Worm (Caenorhabditis elegans) whole organism, L4 larva: ENCODE results near the gene D1005.6.
A peak's percentile ranks its signal among the peaks of the same experiment; 100 is the strongest.

Source experiments
- D1046.2 ChIP-seq: fragments of 200-800 bp; sonication (Bioruptor generic); IDR thresholded peaks from 2 replicates; pipeline ENCODE4 v1.3.6; 2022; ENCODE audit warnings: missing genetic modification characterization, missing compliant biosample characterization
- F10B5.3 ChIP-seq: sonication (generic microtip); optimal IDR thresholded peaks from 2 replicates; lab custom pipeline; 2016; ENCODE audit warnings: mild to moderate bottlenecking, missing genetic modification characterization, missing compliant biosample characterization
- F26F4.8 ChIP-seq: fragments of 200-800 bp; sonication (Bioruptor generic); conservative IDR thresholded peaks from 2 replicates; pipeline ENCODE4 v1.3.6; 2022; ENCODE audit warnings: missing genetic modification characterization, missing compliant biosample characterization
- F49E8.2 ChIP-seq: sonication (generic microtip); optimal IDR thresholded peaks from 2 replicates; lab custom pipeline; 2016; ENCODE audit warnings: missing compliant biosample characterization, mild to moderate bottlenecking, missing genetic modification characterization, borderline replicate concordance
- T20F7.1 ChIP-seq: fragments of 200-800 bp; sonication (Bioruptor generic); optimal IDR thresholded peaks from 2 replicates; lab custom pipeline; 2018; ENCODE audit warnings: mild to moderate bottlenecking, missing genetic modification characterization, missing compliant biosample characterization
- T26A8.4 ChIP-seq: fragments of 200-800 bp; sonication (Bioruptor generic); IDR thresholded peaks from 2 replicates; pipeline ENCODE4 v1.3.6; 2022; ENCODE audit warnings: missing genetic modification characterization, missing compliant biosample characterization
- Y75B8A.6 ChIP-seq: fragments of 200-800 bp; sonication (Bioruptor generic); IDR thresholded peaks from 2 replicates; pipeline ENCODE4 v1.3.6; 2022; ENCODE audit warnings: missing genetic modification reagents, missing genetic modification characterization, missing compliant biosample characterization
- aha-1 ChIP-seq: fragments of 150-350 bp; peaks from one replicate; lab custom pipeline; 2014; ENCODE audit warnings: missing biosample characterization, missing genetic modification characterization
- ama-1 ChIP-seq: fragments of 150-350 bp; optimal IDR thresholded peaks from 2 replicates; lab custom pipeline; 2014; ENCODE audit warnings: inconsistent platforms, mixed read lengths
- arid-1 ChIP-seq: fragments of 200-800 bp; sonication (Bioruptor generic); conservative IDR thresholded peaks from 2 replicates; pipeline ENCODE4 v1.3.6; 2022; ENCODE audit warnings: missing genetic modification reagents, missing genetic modification characterization, missing compliant biosample characterization
- attf-4 ChIP-seq: sonication (generic microtip); optimal IDR thresholded peaks from 3 replicates; lab custom pipeline; 2017; ENCODE audit warnings: missing biosample characterization, missing genetic modification characterization
- ceh-28 ChIP-seq: fragments of 150-350 bp; optimal IDR thresholded peaks from 2 replicates; lab custom pipeline; 2014; ENCODE audit warnings: missing biosample characterization, missing genetic modification reagents, missing genetic modification characterization
- daf-16 ChIP-seq, 3 experiments: sonication (generic microtip); optimal IDR thresholded peaks; 2 replicates each; lab custom pipeline; 2016 to 2017; ENCODE audit warnings: missing genetic modification characterization in 3 of 3, missing genetic modification reagents in 3 of 3, mild to moderate bottlenecking in 2 of 3, missing compliant biosample characterization in 2 of 3, missing biosample characterization in 1 of 3, moderate library complexity in 1 of 3
- daf-19 ChIP-seq: fragments of 200-800 bp; sonication (Bioruptor generic); conservative IDR thresholded peaks from 2 replicates; pipeline ENCODE4 v1.3.6; 2022; ENCODE audit warnings: missing genetic modification characterization, missing compliant biosample characterization
- daf-8 ChIP-seq: fragments of 200-800 bp; sonication (Bioruptor generic); IDR thresholded peaks from 2 replicates; pipeline ENCODE4 v1.3.6; 2022; ENCODE audit warnings: missing genetic modification characterization, missing compliant biosample characterization
- dpl-1 ChIP-seq: fragments of 150-350 bp; optimal IDR thresholded peaks from 2 replicates; lab custom pipeline; 2014; ENCODE audit warnings: missing biosample characterization, missing genetic modification reagents, missing genetic modification characterization
- duxl-1 ChIP-seq: sonication (generic microtip); optimal IDR thresholded peaks from 2 replicates; lab custom pipeline; 2016; ENCODE audit warnings: mild to moderate bottlenecking, missing genetic modification characterization, moderate library complexity, missing compliant biosample characterization; ENCODE audit not compliant: poor library complexity
- dve-1 ChIP-seq: sonication (generic microtip); optimal IDR thresholded peaks from 2 replicates; lab custom pipeline; 2017; ENCODE audit warnings: antibody characterized with exemption, mild to moderate bottlenecking, missing genetic modification characterization, missing compliant biosample characterization; ENCODE audit not compliant: insufficient read depth
- egl-43 ChIP-seq: fragments of 200-800 bp; sonication (Bioruptor generic); IDR thresholded peaks from 2 replicates; pipeline ENCODE4 v1.3.6; 2022; ENCODE audit warnings: missing genetic modification reagents, missing genetic modification characterization, missing compliant biosample characterization
- hlh-11 ChIP-seq: fragments of 200-800 bp; sonication (Bioruptor generic); optimal IDR thresholded peaks from 2 replicates; lab custom pipeline; 2018; ENCODE audit warnings: mild to moderate bottlenecking, missing genetic modification characterization, missing compliant biosample characterization
- hlh-30 ChIP-seq: sonication (generic microtip); optimal IDR thresholded peaks from 2 replicates; lab custom pipeline; 2017; ENCODE audit warnings: antibody characterized with exemption, mild to moderate bottlenecking, missing genetic modification characterization, missing compliant biosample characterization; ENCODE audit not compliant: insufficient read depth
- hmg-1.1 ChIP-seq: fragments of 200-800 bp; sonication (Bioruptor generic); IDR thresholded peaks from 2 replicates; pipeline ENCODE4 v1.3.6; 2022; ENCODE audit warnings: missing genetic modification reagents, missing genetic modification characterization, missing compliant biosample characterization
- jun-1 ChIP-seq: fragments of 150-350 bp; optimal IDR thresholded peaks from 2 replicates; lab custom pipeline; 2014; ENCODE audit warnings: missing biosample characterization, missing genetic modification reagents, missing genetic modification characterization
- lin-38 ChIP-seq: fragments of 200-800 bp; sonication (Bioruptor generic); IDR thresholded peaks from 2 replicates; pipeline ENCODE4 v1.3.6; 2022; ENCODE audit warnings: missing genetic modification reagents, missing genetic modification characterization, missing compliant biosample characterization
- lsy-2 ChIP-seq, 2 experiments: fragments of 150-350 bp in 1 of 2; sonication (generic microtip) in 1 of 2; optimal IDR thresholded peaks; 2 replicates each; lab custom pipeline; 2014 to 2017; ENCODE audit warnings: missing biosample characterization in 2 of 2, missing genetic modification characterization in 2 of 2
- madf-9 ChIP-seq: fragments of 200-800 bp; sonication (Bioruptor generic); conservative IDR thresholded peaks from 2 replicates; pipeline ENCODE4 v1.3.6; 2022; ENCODE audit warnings: missing genetic modification reagents, missing genetic modification characterization, missing compliant biosample characterization
- mdl-1 ChIP-seq, 2 experiments: fragments of 150-350 bp in 1 of 2; sonication (generic microtip) in 1 of 2; optimal IDR thresholded peaks; 2 replicates each; lab custom pipeline; 2014 to 2017; ENCODE audit warnings: missing biosample characterization in 2 of 2, missing genetic modification characterization in 2 of 2
- mep-1 ChIP-seq: fragments of 150-350 bp; sonication (generic microtip); optimal IDR thresholded peaks from 3 replicates; lab custom pipeline; 2014; ENCODE audit warnings: missing biosample characterization, missing genetic modification characterization
- mes-2 ChIP-seq: sonication (generic microtip); optimal IDR thresholded peaks from 2 replicates; lab custom pipeline; 2016; ENCODE audit warnings: missing genotype, mild to moderate bottlenecking, missing genetic modification characterization, missing compliant biosample characterization; ENCODE audit not compliant: poor library complexity, severe bottlenecking
- nhr-10 ChIP-seq: fragments of 150-350 bp; optimal IDR thresholded peaks from 2 replicates; lab custom pipeline; 2014; ENCODE audit warnings: missing biosample characterization, missing genetic modification characterization
- nhr-237 ChIP-seq: sonication (generic microtip); optimal IDR thresholded peaks from 2 replicates; lab custom pipeline; 2017; ENCODE audit warnings: missing biosample characterization, missing genetic modification characterization
- nhr-42 ChIP-seq: fragments of 200-800 bp; sonication (Bioruptor generic); IDR thresholded peaks from 2 replicates; pipeline ENCODE4 v1.3.6; 2022; ENCODE audit warnings: missing genetic modification characterization, missing compliant biosample characterization
- nhr-48 ChIP-seq: sonication (generic microtip); optimal IDR thresholded peaks from 2 replicates; lab custom pipeline; 2016; ENCODE audit warnings: mild to moderate bottlenecking, missing genetic modification characterization, missing compliant biosample characterization
- nhr-6 ChIP-seq: fragments of 150-350 bp; optimal IDR thresholded peaks from 2 replicates; lab custom pipeline; 2014; ENCODE audit warnings: missing biosample characterization, missing genetic modification characterization
- nhr-77 ChIP-seq: fragments of 150-350 bp; optimal IDR thresholded peaks from 2 replicates; lab custom pipeline; 2014; ENCODE audit warnings: missing biosample characterization, missing genetic modification characterization
- pha-4 ChIP-seq, 2 experiments: fragments of 150-350 bp in 1 of 2; fragments of 200-800 bp in 1 of 2; sonication (Bioruptor generic) in 1 of 2; IDR thresholded peaks in 1 of 2; optimal IDR thresholded peaks in 1 of 2; 2 replicates each; pipeline versions ENCODE4 v1.3.6 to Lab custom; 2014 to 2022; ENCODE audit warnings: missing genetic modification characterization in 2 of 2, missing genetic modification reagents in 2 of 2, missing biosample characterization in 1 of 2, missing compliant biosample characterization in 1 of 2
- php-3 ChIP-seq: fragments of 200-800 bp; sonication (Bioruptor generic); IDR thresholded peaks from 2 replicates; pipeline ENCODE4 v1.3.6; 2022; ENCODE audit warnings: missing genetic modification reagents, missing genetic modification characterization, missing compliant biosample characterization
- skn-1 ChIP-seq: fragments of 150-350 bp; optimal IDR thresholded peaks from 2 replicates; lab custom pipeline; 2014; ENCODE audit warnings: missing biosample characterization, missing genetic modification characterization
- snpc-1.2 ChIP-seq: fragments of 200-800 bp; sonication (Bioruptor generic); IDR thresholded peaks from 2 replicates; pipeline ENCODE4 v1.3.6; 2022; ENCODE audit warnings: missing genetic modification reagents, missing genetic modification characterization, missing compliant biosample characterization
- spr-1 ChIP-seq: sonication (generic microtip); optimal IDR thresholded peaks from 2 replicates; lab custom pipeline; 2016; ENCODE audit warnings: mild to moderate bottlenecking, missing genetic modification characterization, missing compliant biosample characterization
- zfp-2 ChIP-seq: sonication (generic microtip); optimal IDR thresholded peaks from 2 replicates; lab custom pipeline; 2016; ENCODE audit warnings: mild to moderate bottlenecking, missing genetic modification characterization, missing compliant biosample characterization
- zip-11 ChIP-seq: fragments of 200-800 bp; sonication (Bioruptor generic); IDR thresholded peaks from 2 replicates; pipeline ENCODE4 v1.3.6; 2022; ENCODE audit warnings: missing genetic modification characterization, missing compliant biosample characterization
- zip-2 ChIP-seq: fragments of 150-350 bp; optimal IDR thresholded peaks from 2 replicates; lab custom pipeline; 2014; ENCODE audit warnings: missing biosample characterization, missing genetic modification characterization

D1005.6 gene

DNA sequence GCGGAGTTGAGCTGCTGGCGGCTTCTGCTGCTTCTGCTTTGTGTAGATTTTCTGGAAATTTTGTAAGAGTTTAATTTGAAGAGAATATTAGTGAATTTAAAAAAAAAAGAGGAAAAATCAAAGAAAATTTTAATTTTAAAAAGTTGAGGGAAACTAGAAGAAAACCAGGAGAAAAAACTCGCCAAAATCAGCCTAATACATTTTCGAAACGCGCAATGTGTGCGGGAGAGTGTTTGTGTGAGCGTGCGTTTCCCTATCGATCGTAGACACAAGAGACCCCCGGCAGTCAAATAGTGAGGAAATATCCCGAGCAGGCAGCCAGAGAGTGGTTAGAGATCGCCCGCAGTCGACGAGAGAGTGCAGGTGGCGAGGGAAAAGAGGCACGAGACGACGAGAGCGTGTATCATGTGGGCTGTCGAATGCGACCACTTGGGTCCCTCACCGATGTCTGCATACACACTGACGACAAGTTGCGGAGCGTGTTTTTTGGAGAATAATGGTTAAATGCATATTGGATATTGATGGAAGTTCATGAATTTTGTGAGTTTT, 17.9 kb downstream of the D1005.6 start, which contains the start of gene zfp-3 (continued):
- TF ChIP-seq nhr-6 (tag; lab: Kevin White, UChicago), result peak; percentile 92
- peak; percentile 88 for TF ChIP-seq nhr-77 (tag; lab: Kevin White, UChicago)
- peak; percentile 72 for TF ChIP-seq ceh-28
- TF ChIP-seq F10B5.3 (tag; lab: Kevin White, UChicago), result peak; percentile 71
- TF ChIP-seq F49E8.2 (tag; lab: Kevin White, UChicago), result no peak
- TF ChIP-seq daf-19, result 0 out of 2 replicates have a peak, but pooled peaks have one; percentile 60
- peak; percentile 72 for TF ChIP-seq dpl-1 (GFP tag; lab: Kevin White, UChicago)
- TF ChIP-seq zfp-2, result peak; percentile 65
- TF ChIP-seq Y75B8A.6 (GFP tag; lab: Robert Waterston, UW), result no peak
- TF ChIP-seq mes-2 (tag; lab: Kevin White, UChicago), result peak; percentile 86
- peak; percentile 87 for TF ChIP-seq spr-1
- no peak for TF ChIP-seq attf-4 (tag; lab: Kevin White, UChicago)
- peak; percentile 81 for TF ChIP-seq egl-43
- peak; percentile 81 for TF ChIP-seq madf-9
- TF ChIP-seq pha-4 (GFP tag; IDR thresholded peaks at IDR 0.05; lab: Robert Waterston, UW), result peak; percentile 84
- TF ChIP-seq pha-4 (tag; optimal IDR thresholded peaks at IDR 0.05; lab: Kevin White, UChicago), result peak; percentile 28
- TF ChIP-seq nhr-237, result no peak
- TF ChIP-seq skn-1, result peak; percentile 6
- no peak for TF ChIP-seq zip-11
- no peak for TF ChIP-seq F26F4.8 (GFP tag; lab: Robert Waterston, UW)
- peak; percentile 97 for TF ChIP-seq mep-1
- TF ChIP-seq snpc-1.2 (GFP tag; lab: Robert Waterston, UW), result no peak
- TF ChIP-seq dve-1 (tag; lab: Kevin White, UChicago), result peak; percentile 97
- TF ChIP-seq arid-1 (GFP tag; lab: Robert Waterston, UW), result peak; percentile 89
- no peak for TF ChIP-seq nhr-10 (tag; lab: Kevin White, UChicago)

ce11 chrX:1445696-1446095, 18.9 kb downstream of the D1005.6 start:
- TF ChIP-seq ama-1 (lab: Kevin White, UChicago) (peak; percentile 80), arid-1 (GFP tag; lab: Robert Waterston, UW) (0 out of 2 replicates have a peak, but pooled peaks have one; percentile 22), nhr-48 (tag; lab: Kevin White, UChicago) (peak; percentile 10), T26A8.4 (peak; percentile 38; the same call in 1 of the 2 replicates), nhr-237 (no peak), lin-38 (GFP tag; lab: Robert Waterston, UW) (no peak), D1046.2 (0 out of 2 replicates have a peak, but pooled peaks have one; percentile 66), hmg-1.1 (GFP tag; lab: Robert Waterston, UW) (no peak), lsy-2 (tag; optimal IDR thresholded peaks at IDR 0.05; lab: Kevin White, UChicago) (peak in 1 of 2 experiments; percentile 22), daf-8 (GFP tag; lab: Robert Waterston, UW) (no peak), hlh-30 (peak; percentile 19), aha-1 (peak; percentile 45), spr-1 (peak; percentile 0), duxl-1 (tag; lab: Kevin White, UChicago) (peak; percentile 64), zip-2 (tag; lab: Kevin White, UChicago) (peak; percentile 19), jun-1 (peak; percentile 36), php-3 (GFP tag; lab: Robert Waterston, UW) (0 out of 2 replicates have a peak, but pooled peaks have one; percentile 9), daf-16 (GFP tag; optimal IDR thresholded peaks at IDR 0.05; lab: Kevin White, UChicago) (no peak), daf-16 (tag; optimal IDR thresholded peaks at IDR 0.05; lab: Kevin White, UChicago) (peak; percentile 3), mep-1 (peak; percentile 62), nhr-42 (peak; percentile 39; the same call in 1 of the 2 replicates), mdl-1 (tag; optimal IDR thresholded peaks at IDR 0.05; lab: Kevin White, UChicago) (no peak), hlh-11 (tag; lab: Kevin White, UChicago) (peak; percentile 23), T20F7.1 (GFP tag; lab: Kevin White, UChicago) (no peak), dve-1 (tag; lab: Kevin White, UChicago) (peak; percentile 33), Y75B8A.6 (GFP tag; lab: Robert Waterston, UW) (0 out of 2 replicates have a peak, but pooled peaks have one; percentile 31)
